Worm (Caenorhabditis elegans) whole organism, L2 larva: ENCODE data around the gene lys-2.

Experiments used
- C34F6.9 ChIP-seq: fragments of 150-350 bp; optimal IDR thresholded peaks from 2 replicates; lab custom pipeline; 2014; ENCODE audit warnings: missing biosample characterization, missing genetic modification characterization
- F13H6.1 ChIP-seq: sonication (generic microtip); optimal IDR thresholded peaks from 2 replicates; lab custom pipeline; 2016; ENCODE audit warnings: missing genetic modification characterization, missing compliant biosample characterization
- Y55F3AM.14 ChIP-seq: fragments of 200-800 bp; sonication (Bioruptor generic); optimal IDR thresholded peaks from 2 replicates; lab custom pipeline; 2018; ENCODE audit warnings: mild to moderate bottlenecking, missing genetic modification characterization, missing compliant biosample characterization
- ZK546.5 ChIP-seq: sonication (generic microtip); optimal IDR thresholded peaks from 2 replicates; lab custom pipeline; 2017; ENCODE audit warnings: missing biosample characterization, missing genetic modification characterization
- aly-2 ChIP-seq: fragments of 150-350 bp; optimal IDR thresholded peaks from 2 replicates; lab custom pipeline; 2014; ENCODE audit warnings: missing biosample characterization, missing genetic modification characterization
- ama-1 ChIP-seq: fragments of 150-350 bp; optimal IDR thresholded peaks from 2 replicates; lab custom pipeline; 2018; ENCODE audit warnings: inconsistent platforms
- blmp-1 ChIP-seq: sonication (generic microtip); optimal IDR thresholded peaks from 2 replicates; lab custom pipeline; 2017; ENCODE audit warnings: missing genetic modification characterization, mild to moderate bottlenecking, missing compliant biosample characterization, antibody characterized with exemption, moderate library complexity; ENCODE audit not compliant: insufficient read depth
- ceh-16 ChIP-seq: fragments of 150-350 bp; optimal IDR thresholded peaks from 2 replicates; lab custom pipeline; 2014; ENCODE audit warnings: missing biosample characterization, missing genetic modification characterization
- ceh-82 ChIP-seq: fragments of 150-350 bp; optimal IDR thresholded peaks from 2 replicates; lab custom pipeline; 2014; ENCODE audit warnings: missing biosample characterization, missing genetic modification characterization
- dmd-4 ChIP-seq: sonication (generic microtip); optimal IDR thresholded peaks from 2 replicates; lab custom pipeline; 2017; ENCODE audit warnings: missing biosample characterization, missing genetic modification characterization
- egl-27 ChIP-seq: sonication (generic microtip); optimal IDR thresholded peaks from 3 replicates; lab custom pipeline; 2017; ENCODE audit warnings: missing biosample characterization, missing genetic modification reagents, missing genetic modification characterization
- elt-1 ChIP-seq: fragments of 150-350 bp; optimal IDR thresholded peaks from 2 replicates; lab custom pipeline; 2014; ENCODE audit warnings: missing biosample characterization, missing genetic modification characterization
- elt-3 ChIP-seq: sonication (generic microtip); optimal IDR thresholded peaks from 2 replicates; lab custom pipeline; 2017; ENCODE audit warnings: missing biosample characterization, missing genetic modification characterization
- fos-1 ChIP-seq: fragments of 150-350 bp; optimal IDR thresholded peaks from 2 replicates; lab custom pipeline; 2014; ENCODE audit warnings: missing biosample characterization, missing genetic modification characterization
- gmeb-1 ChIP-seq: fragments of 150-350 bp; optimal IDR thresholded peaks from 2 replicates; lab custom pipeline; 2014; ENCODE audit warnings: missing biosample characterization, missing genetic modification characterization
- lin-11 ChIP-seq: fragments of 150-350 bp; sonication (generic microtip); optimal IDR thresholded peaks from 2 replicates; lab custom pipeline; 2014; ENCODE audit warnings: missing biosample characterization, missing genetic modification characterization, inconsistent platforms, mixed read lengths
- lin-13 ChIP-seq: fragments of 150-350 bp; optimal IDR thresholded peaks from 2 replicates; lab custom pipeline; 2014; ENCODE audit warnings: missing biosample characterization, missing genetic modification reagents, missing genetic modification characterization
- lin-39 ChIP-seq: fragments of 150-350 bp; optimal IDR thresholded peaks from 2 replicates; lab custom pipeline; 2014; ENCODE audit warnings: missing biosample characterization, missing genetic modification reagents, missing genetic modification characterization
- lsy-2 ChIP-seq, 2 experiments: fragments of 150-350 bp in 1 of 2; sonication (generic microtip) in 1 of 2; optimal IDR thresholded peaks; 2 replicates each; lab custom pipeline; 2014 to 2017; ENCODE audit warnings: missing biosample characterization in 2 of 2, missing genetic modification characterization in 2 of 2
- mab-5 ChIP-seq: fragments of 150-350 bp; optimal IDR thresholded peaks from 2 replicates; lab custom pipeline; 2014; ENCODE audit warnings: missing biosample characterization, missing genetic modification characterization
- mbf-1 ChIP-seq: sonication (generic microtip); optimal IDR thresholded peaks from 2 replicates; lab custom pipeline; 2017; ENCODE audit warnings: missing biosample characterization, missing genetic modification characterization
- mdl-1 ChIP-seq, 2 experiments: fragments of 150-350 bp in 1 of 2; sonication (generic microtip) in 1 of 2; optimal IDR thresholded peaks; 2 replicates each; lab custom pipeline; 2017; ENCODE audit warnings: missing biosample characterization in 2 of 2, missing genetic modification characterization in 2 of 2
- nhr-10 ChIP-seq: sonication (generic microtip); optimal IDR thresholded peaks from 2 replicates; lab custom pipeline; 2017; ENCODE audit warnings: missing biosample characterization, missing genetic modification characterization
- nhr-11 ChIP-seq: fragments of 150-350 bp; optimal IDR thresholded peaks from 2 replicates; lab custom pipeline; 2014; ENCODE audit warnings: missing biosample characterization, missing genetic modification characterization
- nhr-129 ChIP-seq: fragments of 150-350 bp; optimal IDR thresholded peaks from 2 replicates; lab custom pipeline; 2014; ENCODE audit warnings: missing biosample characterization, missing genetic modification characterization
- nhr-23 ChIP-seq: fragments of 150-350 bp; optimal IDR thresholded peaks from 2 replicates; lab custom pipeline; 2014; ENCODE audit warnings: missing biosample characterization, missing genetic modification reagents, missing genetic modification characterization
- nhr-237 ChIP-seq: fragments of 150-350 bp; optimal IDR thresholded peaks from 2 replicates; lab custom pipeline; 2014; ENCODE audit warnings: missing biosample characterization, missing genetic modification characterization
- nhr-25 ChIP-seq: fragments of 150-350 bp; sonication (generic microtip); optimal IDR thresholded peaks from 3 replicates; lab custom pipeline; 2014; ENCODE audit warnings: missing biosample characterization, missing genetic modification characterization
- nhr-6 ChIP-seq: fragments of 150-350 bp; optimal IDR thresholded peaks from 2 replicates; lab custom pipeline; 2014; ENCODE audit warnings: missing biosample characterization, missing genetic modification characterization
- peb-1 ChIP-seq: fragments of 150-350 bp; optimal IDR thresholded peaks from 2 replicates; lab custom pipeline; 2014; ENCODE audit warnings: missing biosample characterization, missing genetic modification characterization
- skn-1 ChIP-seq: sonication (generic microtip); optimal IDR thresholded peaks from 2 replicates; lab custom pipeline; 2017; ENCODE audit warnings: missing biosample characterization, missing genetic modification characterization
- sma-3 ChIP-seq: sonication (generic microtip); optimal IDR thresholded peaks from 2 replicates; lab custom pipeline; 2016; ENCODE audit warnings: missing genetic modification reagents, missing genetic modification characterization, missing compliant biosample characterization
- sma-9 ChIP-seq, 2 experiments: fragments of 150-350 bp in 1 of 2; sonication (generic microtip) in 1 of 2; optimal IDR thresholded peaks; 2 replicates each; lab custom pipeline; 2014 to 2016; ENCODE audit warnings: missing genetic modification characterization in 2 of 2, mild to moderate bottlenecking in 1 of 2, missing biosample characterization in 1 of 2, missing compliant biosample characterization in 1 of 2, missing genetic modification reagents in 1 of 2, moderate library complexity in 1 of 2
- snpc-4 ChIP-seq: fragments of 150-350 bp; optimal IDR thresholded peaks from 2 replicates; lab custom pipeline; 2014; ENCODE audit warnings: missing biosample characterization, missing genetic modification characterization
- unc-39 ChIP-seq: fragments of 150-350 bp; optimal IDR thresholded peaks from 2 replicates; lab custom pipeline; 2014; ENCODE audit warnings: missing biosample characterization, missing genetic modification characterization
- unc-62 ChIP-seq: fragments of 150-350 bp; optimal IDR thresholded peaks from 2 replicates; lab custom pipeline; 2014; ENCODE audit warnings: missing biosample characterization, missing genetic modification reagents, missing genetic modification characterization
- zag-1 ChIP-seq: fragments of 150-350 bp; optimal IDR thresholded peaks from 2 replicates; lab custom pipeline; 2014; ENCODE audit warnings: missing biosample characterization, missing genetic modification characterization
- ztf-1 ChIP-seq: fragments of 200-800 bp; sonication (Bioruptor generic); conservative IDR thresholded peaks from 2 replicates; pipeline ENCODE4 v1.3.6; 2022; ENCODE audit warnings: missing genetic modification characterization, missing compliant biosample characterization
- ztf-11 ChIP-seq: sonication (generic microtip); optimal IDR thresholded peaks from 2 replicates; lab custom pipeline; 2017; ENCODE audit warnings: missing biosample characterization, missing genetic modification characterization
- ztf-4 ChIP-seq: fragments of 150-350 bp; optimal IDR thresholded peaks from 2 replicates; lab custom pipeline; 2014; ENCODE audit warnings: missing biosample characterization, missing genetic modification characterization

Gene lys-2

ce11 chrV:10319434-10319833, 38.2 kb upstream of the lys-2 start, which contains the start of gene B0024.11:
B0024.11 (minus strand) TSS chrV:10319534.
- no peak for TF ChIP-seq nhr-237 (tag; lab: Kevin White, UChicago)

- TF ChIP-seq nhr-11 (no peak), sma-3 (GFP tag; lab: Kevin White, UChicago) (no peak), mab-5 (no peak), unc-62 (GFP tag; lab: Kevin White, UChicago) (no peak), skn-1 (no peak), snpc-4 (tag; lab: Kevin White, UChicago) (no peak), ztf-4 (tag; lab: Kevin White, UChicago) (no peak), dmd-4 (tag; lab: Kevin White, UChicago) (no peak), peb-1 (tag; lab: Kevin White, UChicago) (no peak), nhr-10 (tag; lab: Kevin White, UChicago) (no peak), nhr-6 (tag; lab: Kevin White, UChicago) (no peak), lin-11 (tag; lab: Kevin White, UChicago) (no peak), elt-3 (no peak), ceh-16 (tag; lab: Kevin White, UChicago) (no peak), C34F6.9 (tag; lab: Kevin White, UChicago) (no peak), unc-39 (tag; lab: Kevin White, UChicago) (no peak), F13H6.1 (tag; lab: Kevin White, UChicago) (no peak)
- TF ChIP-seq, all 48 proteins: peak for 0
These were observed 36.0 kb upstream of the lys-2 start, which contains the start of gene asps-1 for ce11 chrV:10317294-10317693. asps-1 (minus strand) TSS chrV:10317394.

- TF ChIP-seq ceh-82 (tag; lab: Kevin White, UChicago): no peak
- no peak for TF ChIP-seq ZK546.5 (tag; lab: Kevin White, UChicago)
- no peak for TF ChIP-seq F13H6.1 (tag; lab: Kevin White, UChicago)
- no peak for TF ChIP-seq peb-1 (tag; lab: Kevin White, UChicago)
- TF ChIP-seq unc-62 (GFP tag; lab: Kevin White, UChicago): no peak
- TF ChIP-seq blmp-1 (tag; lab: Kevin White, UChicago): no peak
- no peak for TF ChIP-seq elt-1 (tag; lab: Kevin White, UChicago)
- no peak for TF ChIP-seq nhr-23 (tag; lab: Kevin White, UChicago)
- no peak for TF ChIP-seq nhr-11
- TF ChIP-seq nhr-6 (tag; lab: Kevin White, UChicago): no peak
- TF ChIP-seq nhr-129 (tag; lab: Kevin White, UChicago): no peak
- TF ChIP-seq nhr-25: no peak
- TF ChIP-seq mab-5: no peak
- TF ChIP-seq zag-1 (tag; lab: Kevin White, UChicago): no peak
- no peak for TF ChIP-seq fos-1 (tag; lab: Kevin White, UChicago)
- TF ChIP-seq aly-2 (tag; lab: Kevin White, UChicago): no peak
- no peak for TF ChIP-seq lsy-2 (tag; optimal IDR thresholded peaks at IDR 0.05; lab: Kevin White, UChicago)
- TF ChIP-seq ceh-16 (tag; lab: Kevin White, UChicago): no peak
- no peak for TF ChIP-seq gmeb-1 (tag; lab: Kevin White, UChicago)
- no peak for TF ChIP-seq ztf-11 (tag; lab: Kevin White, UChicago)
These were observed 33.1 kb upstream of the lys-2 start, which contains the start of gene trx-2 for ce11 chrV:10314371-10314770. trx-2 (plus strand) TSS chrV:10314671.

ce11 chrV:10313953-10314352, 32.7 kb upstream of the lys-2 start, which contains the start of gene gcy-6:
gcy-6 (minus strand) TSS chrV:10314053.
- TF ChIP-seq nhr-11 (no peak), sma-3 (GFP tag; lab: Kevin White, UChicago) (no peak), mbf-1 (no peak), skn-1 (no peak), ztf-11 (tag; lab: Kevin White, UChicago) (no peak), F13H6.1 (tag; lab: Kevin White, UChicago) (no peak), gmeb-1 (tag; lab: Kevin White, UChicago) (no peak), nhr-25 (no peak)

- TF ChIP-seq mab-5: no peak
- TF ChIP-seq mdl-1 (tag; optimal IDR thresholded peaks at IDR 0.05; lab: Kevin White, UChicago): no peak
- TF ChIP-seq nhr-23 (tag; lab: Kevin White, UChicago): no peak
- TF ChIP-seq sma-9 (GFP tag; optimal IDR thresholded peaks at IDR 0.05; lab: Kevin White, UChicago): no peak
- TF ChIP-seq sma-9 (tag; optimal IDR thresholded peaks at IDR 0.05; lab: Kevin White, UChicago): no peak
- TF ChIP-seq nhr-237 (tag; lab: Kevin White, UChicago): no peak
- no peak for TF ChIP-seq lin-13 (GFP tag; lab: Kevin White, UChicago)
- no peak for TF ChIP-seq fos-1 (tag; lab: Kevin White, UChicago)
- no peak for TF ChIP-seq egl-27 (tag; lab: Kevin White, UChicago)
- TF ChIP-seq peb-1 (tag; lab: Kevin White, UChicago): no peak
- no peak for TF ChIP-seq nhr-25
- TF ChIP-seq ztf-1 (GFP tag; lab: Robert Waterston, UW): no peak
- no peak for TF ChIP-seq mbf-1
- TF ChIP-seq nhr-11: no peak
- TF ChIP-seq nhr-129 (tag; lab: Kevin White, UChicago): no peak
- no peak for TF ChIP-seq gmeb-1 (tag; lab: Kevin White, UChicago)
- no peak for TF ChIP-seq skn-1
- TF ChIP-seq lin-39 (tag; lab: Kevin White, UChicago): no peak
- TF ChIP-seq ama-1 (lab: Kevin White, UChicago): no peak
- TF ChIP-seq F13H6.1 (tag; lab: Kevin White, UChicago): no peak
- no peak for TF ChIP-seq Y55F3AM.14 (GFP tag; lab: Kevin White, UChicago)
These were observed 26.0 kb upstream of the lys-2 start, which contains the start of gene che-12 for ce11 chrV:10307283-10307682. che-12 (minus strand) TSS chrV:10307383.
